Fruit fly (Drosophila melanogaster): Measurements from ENCODE around the gene CG6418.

dm6 chr3L:10853618-10854017 is 25.2 kb downstream of the CG6418 start:
- TF ChIP-seq rn (GFP tag; IDR thresholded peaks at IDR 0.05) (no peak), Pif1A (GFP tag; optimal IDR thresholded peaks at IDR 0.05) (no peak), CG12605 (GFP tag; IDR thresholded peaks at IDR 0.05) (no peak), CG8301 (tag; optimal IDR thresholded peaks at IDR 0.05) (no peak), CG15710 (tag; optimal IDR thresholded peaks at IDR 0.05) (no peak), CG34367 (tag; optimal IDR thresholded peaks at IDR 0.05) (no peak), EcR (GFP tag; optimal IDR thresholded peaks at IDR 0.05) (no peak), CG8159 (tag; optimal IDR thresholded peaks at IDR 0.05) (peak; percentile 28), CG13204 (GFP tag; optimal IDR thresholded peaks at IDR 0.05) (no peak), Ets98B (GFP tag; IDR thresholded peaks at IDR 0.05) (no peak), Snoo (tag; optimal IDR thresholded peaks at IDR 0.05) (no peak), CG32121 (GFP tag; IDR thresholded peaks at IDR 0.05) (no peak), CG14655 (GFP tag; optimal IDR thresholded peaks at IDR 0.05) (peak; percentile 42), D1 (tag; optimal IDR thresholded peaks at IDR 0.05) (no peak)
